Worm (Caenorhabditis elegans): ENCODE measurements around the gene pgap-2.

The pgap-2 gene

DNA sequence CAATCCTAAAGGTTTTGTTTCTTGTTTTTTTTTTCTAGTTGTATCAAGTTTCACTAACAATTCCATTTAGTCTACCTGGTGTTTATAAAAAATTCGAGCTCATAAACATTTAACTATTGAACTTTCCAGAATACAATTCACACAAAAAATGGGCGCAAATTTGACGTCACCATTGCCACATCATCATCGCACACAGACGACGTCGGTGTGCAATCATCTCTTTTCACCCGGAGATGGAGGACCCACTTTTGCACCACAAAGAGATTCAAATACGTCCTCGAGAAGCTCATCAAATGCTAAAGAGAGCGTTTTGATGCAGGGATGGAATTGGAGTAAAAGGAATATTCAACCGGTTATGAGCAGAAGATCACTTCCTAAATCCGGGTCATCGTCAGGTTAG, 45.9 kb upstream of the pgap-2 start:
- TF ChIP-seq sea-2 (GFP tag; IDR thresholded peaks at IDR 0.05) (no peak), ceh-79 (tag; optimal IDR thresholded peaks at IDR 0.05) (no peak), let-607 (tag; optimal IDR thresholded peaks at IDR 0.05) (no peak), mcd-1 (GFP tag; IDR thresholded peaks at IDR 0.05) (no peak), ceh-27 (GFP tag; optimal IDR thresholded peaks at IDR 0.05) (peak; percentile 72)

DNA sequence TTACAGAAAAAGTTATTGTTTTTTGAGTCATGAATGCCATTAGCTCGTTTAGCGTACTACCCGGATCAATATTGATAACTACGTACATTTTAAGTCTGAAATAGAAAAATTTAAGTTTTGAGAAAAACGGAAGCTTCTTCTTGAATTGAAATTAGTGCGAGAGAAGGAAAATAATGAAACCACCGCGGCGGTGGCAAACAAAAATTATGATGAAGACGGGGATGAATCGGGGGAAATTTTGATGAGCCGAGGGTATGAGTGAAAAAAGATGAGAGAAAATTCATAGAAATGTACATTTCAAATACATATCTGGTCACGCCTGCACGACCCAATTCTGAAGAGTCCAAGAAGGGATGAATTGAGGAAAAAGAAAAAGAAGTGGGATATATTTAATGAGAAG, 40.0 kb upstream of the pgap-2 start, which contains the start of gene T23F11.4:
T23F11.4 (minus strand) TSS at position 101 of the 400 bp plus-strand sequence.
- TF ChIP-seq tbp1 (GFP tag; optimal IDR thresholded peaks at IDR 0.05) (no peak), lag-1 (GFP tag; IDR thresholded peaks at IDR 0.05) (no peak), ztf-3 (GFP tag; optimal IDR thresholded peaks at IDR 0.05) (no peak), sdz-38 (tag; optimal IDR thresholded peaks at IDR 0.05) (no peak), nhr-90 (tag; optimal IDR thresholded peaks at IDR 0.05) (no peak), rec-8 (tag; optimal IDR thresholded peaks at IDR 0.05) (no peak), madf-6 (GFP tag; IDR thresholded peaks at IDR 0.05) (no peak), T26A5.8 (tag; optimal IDR thresholded peaks at IDR 0.05) (no peak), gei-17 (GFP tag; optimal IDR thresholded peaks at IDR 0.05) (no peak), lin-26 (GFP tag; IDR thresholded peaks at IDR 0.05) (no peak), tlf-1 (GFP tag; optimal IDR thresholded peaks at IDR 0.05) (no peak), egl-44 (GFP tag; IDR thresholded peaks at IDR 0.05) (no peak), ceh-100 (GFP tag; IDR thresholded peaks at IDR 0.05) (no peak), hrde-1 (tag; optimal IDR thresholded peaks at IDR 0.05; ENCODE audit: borderline replicate concordance) (no peak), him-1 (tag; optimal IDR thresholded peaks at IDR 0.05) (no peak), C06A6.2 (GFP tag; conservative IDR thresholded peaks at IDR 0.05) (no peak), madf-3 (GFP tag; IDR thresholded peaks at IDR 0.05) (no peak), unc-130 (GFP tag; optimal IDR thresholded peaks at IDR 0.05) (no peak), sptf-2 (GFP tag; optimal IDR thresholded peaks at IDR 0.05) (no peak), ekl-4 (GFP tag; IDR thresholded peaks at IDR 0.05) (no peak)

ce11 chrIII:4666753-4667400, 38.4 kb upstream of the pgap-2 start:
- no peak for TF ChIP-seq F33H1.4 (GFP tag; IDR thresholded peaks at IDR 0.05)
- TF ChIP-seq fkh-3 (tag; optimal IDR thresholded peaks at IDR 0.05), result no peak
- no peak for TF ChIP-seq C06A6.2 (GFP tag; conservative IDR thresholded peaks at IDR 0.05)
- no peak for TF ChIP-seq efl-1 (GFP tag; optimal IDR thresholded peaks at IDR 0.05)
- no peak for TF ChIP-seq him-1 (tag; optimal IDR thresholded peaks at IDR 0.05)
- no peak for TF ChIP-seq lin-40 (tag; optimal IDR thresholded peaks at IDR 0.05)
- TF ChIP-seq gei-17 (GFP tag; optimal IDR thresholded peaks at IDR 0.05), result no peak
- TF ChIP-seq lir-1 (GFP tag; conservative IDR thresholded peaks at IDR 0.05), result peak; percentile 26; the same call in 1 of the 2 replicates
- no peak for TF ChIP-seq F57C9.4 (tag; optimal IDR thresholded peaks at IDR 0.05)
- TF ChIP-seq ceh-91 (GFP tag; IDR thresholded peaks at IDR 0.05), result no peak
- TF ChIP-seq rpc-1 (optimal IDR thresholded peaks at IDR 0.05), result no peak
- no peak for TF ChIP-seq rpc-1 (tag; optimal IDR thresholded peaks at IDR 0.05)
- no peak for TF ChIP-seq hsf-1 (GFP tag; IDR thresholded peaks at IDR 0.05)
- no peak for TF ChIP-seq zfh-2 (GFP tag; conservative IDR thresholded peaks at IDR 0.05)
- no peak for TF ChIP-seq B0035.1 (tag; optimal IDR thresholded peaks at IDR 0.05)
- no peak for TF ChIP-seq ets-4 (GFP tag; optimal IDR thresholded peaks at IDR 0.05)
- no peak for TF ChIP-seq mcd-1 (GFP tag; IDR thresholded peaks at IDR 0.05)
- TF ChIP-seq attf-5 (GFP tag; optimal IDR thresholded peaks at IDR 0.05), result peak; percentile 6
- no peak for TF ChIP-seq nhr-120 (GFP tag; IDR thresholded peaks at IDR 0.05)
- TF ChIP-seq let-607 (tag; optimal IDR thresholded peaks at IDR 0.05), result no peak
- no peak for TF ChIP-seq Y79H2A.3 (GFP tag; conservative IDR thresholded peaks at IDR 0.05)
- TF ChIP-seq lag-1 (GFP tag; IDR thresholded peaks at IDR 0.05), result no peak
- no peak for TF ChIP-seq mes-4 (tag; optimal IDR thresholded peaks at IDR 0.05)
- no peak for TF ChIP-seq ztf-3 (GFP tag; optimal IDR thresholded peaks at IDR 0.05)
- no peak for TF ChIP-seq Y53G8AR.9 (GFP tag; conservative IDR thresholded peaks at IDR 0.05)
- no peak for TF ChIP-seq xnd-1 (tag; optimal IDR thresholded peaks at IDR 0.05)
- TF ChIP-seq nhr-80 (tag; optimal IDR thresholded peaks at IDR 0.05), result no peak
- no peak for TF ChIP-seq ztf-22 (GFP tag; optimal IDR thresholded peaks at IDR 0.05)
- TF ChIP-seq sptf-2 (GFP tag; optimal IDR thresholded peaks at IDR 0.05), result no peak

Measured in whole organism, young adult.